Worm (Caenorhabditis elegans) whole organism, L4 larva: ENCODE data around the gene Y37D8A.16.
A peak's percentile ranks its signal among the peaks of the same experiment; 100 is the strongest.

Experiments
- F10B5.3 ChIP-seq: sonication (generic microtip); optimal IDR thresholded peaks from 2 replicates; lab custom pipeline; 2016; ENCODE audit warnings: mild to moderate bottlenecking, missing genetic modification characterization, missing compliant biosample characterization
- F37D6.2 ChIP-seq: sonication (generic microtip); optimal IDR thresholded peaks from 2 replicates; lab custom pipeline; 2016; ENCODE audit warnings: mild to moderate bottlenecking, missing genetic modification characterization, missing compliant biosample characterization
- F44E2.7 ChIP-seq: fragments of 200-800 bp; sonication (Bioruptor generic); IDR thresholded peaks from 2 replicates; pipeline ENCODE4 v2.1.2; 2022; ENCODE audit warnings: missing genetic modification characterization, missing compliant biosample characterization
- R02D3.7 ChIP-seq: fragments of 150-350 bp; sonication (generic microtip); optimal IDR thresholded peaks from 3 replicates; lab custom pipeline; 2014; ENCODE audit warnings: missing biosample characterization, missing genetic modification characterization
- T26A8.4 ChIP-seq: fragments of 200-800 bp; sonication (Bioruptor generic); IDR thresholded peaks from 2 replicates; pipeline ENCODE4 v1.3.6; 2022; ENCODE audit warnings: missing genetic modification characterization, missing compliant biosample characterization
- Y105C5A.15 ChIP-seq: fragments of 200-800 bp; sonication (Bioruptor generic); IDR thresholded peaks from 2 replicates; pipeline ENCODE4 v1.3.6; 2022; ENCODE audit warnings: missing genetic modification characterization, missing compliant biosample characterization
- aha-1 ChIP-seq: fragments of 150-350 bp; peaks from one replicate; lab custom pipeline; 2014; ENCODE audit warnings: missing biosample characterization, missing genetic modification characterization
- ceh-28 ChIP-seq: fragments of 150-350 bp; optimal IDR thresholded peaks from 2 replicates; lab custom pipeline; 2014; ENCODE audit warnings: missing biosample characterization, missing genetic modification reagents, missing genetic modification characterization
- ctbp-1 ChIP-seq: fragments of 200-800 bp; sonication (Bioruptor generic); IDR thresholded peaks from 2 replicates; pipeline ENCODE4 v1.3.6; 2022; ENCODE audit warnings: missing genetic modification reagents, missing genetic modification characterization, missing compliant biosample characterization
- daf-16 ChIP-seq, 3 experiments: sonication (generic microtip); optimal IDR thresholded peaks; 2 replicates each; lab custom pipeline; 2016 to 2017; ENCODE audit warnings: missing genetic modification characterization in 3 of 3, missing genetic modification reagents in 3 of 3, mild to moderate bottlenecking in 2 of 3, missing compliant biosample characterization in 2 of 3, missing biosample characterization in 1 of 3, moderate library complexity in 1 of 3
- daf-8 ChIP-seq: fragments of 200-800 bp; sonication (Bioruptor generic); IDR thresholded peaks from 2 replicates; pipeline ENCODE4 v1.3.6; 2022; ENCODE audit warnings: missing genetic modification characterization, missing compliant biosample characterization
- dmd-6 ChIP-seq: fragments of 200-800 bp; sonication (Bioruptor generic); IDR thresholded peaks from 2 replicates; pipeline ENCODE4 v1.3.6; 2022; ENCODE audit warnings: missing genetic modification reagents, missing genetic modification characterization, missing compliant biosample characterization
- dmd-9 ChIP-seq: fragments of 200-800 bp; sonication (Bioruptor generic); IDR thresholded peaks from 2 replicates; pipeline ENCODE4 v1.3.6; 2022; ENCODE audit warnings: missing genetic modification reagents, missing genetic modification characterization, missing compliant biosample characterization
- dve-1 ChIP-seq: sonication (generic microtip); optimal IDR thresholded peaks from 2 replicates; lab custom pipeline; 2017; ENCODE audit warnings: antibody characterized with exemption, mild to moderate bottlenecking, missing genetic modification characterization, missing compliant biosample characterization; ENCODE audit not compliant: insufficient read depth
- egl-43 ChIP-seq: fragments of 200-800 bp; sonication (Bioruptor generic); IDR thresholded peaks from 2 replicates; pipeline ENCODE4 v1.3.6; 2022; ENCODE audit warnings: missing genetic modification reagents, missing genetic modification characterization, missing compliant biosample characterization
- hif-1 ChIP-seq, 2 experiments: sonication (generic microtip); optimal IDR thresholded peaks; 2 replicates each; lab custom pipeline; 2016 to 2017; ENCODE audit warnings: missing compliant biosample characterization in 2 of 2, missing genetic modification characterization in 2 of 2, missing genetic modification reagents in 2 of 2, missing genotype in 2 of 2, mild to moderate bottlenecking in 1 of 2
- hlh-11 ChIP-seq: fragments of 200-800 bp; sonication (Bioruptor generic); optimal IDR thresholded peaks from 2 replicates; lab custom pipeline; 2018; ENCODE audit warnings: mild to moderate bottlenecking, missing genetic modification characterization, missing compliant biosample characterization
- hlh-30 ChIP-seq: sonication (generic microtip); optimal IDR thresholded peaks from 2 replicates; lab custom pipeline; 2017; ENCODE audit warnings: antibody characterized with exemption, mild to moderate bottlenecking, missing genetic modification characterization, missing compliant biosample characterization; ENCODE audit not compliant: insufficient read depth
- hmg-1.1 ChIP-seq: fragments of 200-800 bp; sonication (Bioruptor generic); IDR thresholded peaks from 2 replicates; pipeline ENCODE4 v1.3.6; 2022; ENCODE audit warnings: missing genetic modification reagents, missing genetic modification characterization, missing compliant biosample characterization
- jun-1 ChIP-seq: fragments of 150-350 bp; optimal IDR thresholded peaks from 2 replicates; lab custom pipeline; 2014; ENCODE audit warnings: missing biosample characterization, missing genetic modification reagents, missing genetic modification characterization
- lin-1 ChIP-seq: fragments of 200-800 bp; sonication (Bioruptor generic); IDR thresholded peaks from 2 replicates; pipeline ENCODE4 v1.3.6; 2022; ENCODE audit warnings: missing genetic modification reagents, missing genetic modification characterization, missing compliant biosample characterization
- lin-13 ChIP-seq: fragments of 150-350 bp; optimal IDR thresholded peaks from 2 replicates; lab custom pipeline; 2014; ENCODE audit warnings: missing biosample characterization, missing genetic modification reagents, missing genetic modification characterization
- lin-15B ChIP-seq: fragments of 150-350 bp; sonication (generic microtip); optimal IDR thresholded peaks from 3 replicates; lab custom pipeline; 2014; ENCODE audit warnings: missing biosample characterization, missing genetic modification characterization
- lin-38 ChIP-seq: fragments of 200-800 bp; sonication (Bioruptor generic); IDR thresholded peaks from 2 replicates; pipeline ENCODE4 v1.3.6; 2022; ENCODE audit warnings: missing genetic modification reagents, missing genetic modification characterization, missing compliant biosample characterization
- lsy-2 ChIP-seq, 2 experiments: fragments of 150-350 bp in 1 of 2; sonication (generic microtip) in 1 of 2; optimal IDR thresholded peaks; 2 replicates each; lab custom pipeline; 2014 to 2017; ENCODE audit warnings: missing biosample characterization in 2 of 2, missing genetic modification characterization in 2 of 2
- mep-1 ChIP-seq: fragments of 150-350 bp; sonication (generic microtip); optimal IDR thresholded peaks from 3 replicates; lab custom pipeline; 2014; ENCODE audit warnings: missing biosample characterization, missing genetic modification characterization
- mes-2 ChIP-seq: sonication (generic microtip); optimal IDR thresholded peaks from 2 replicates; lab custom pipeline; 2016; ENCODE audit warnings: missing genotype, mild to moderate bottlenecking, missing genetic modification characterization, missing compliant biosample characterization; ENCODE audit not compliant: poor library complexity, severe bottlenecking
- nhr-102 ChIP-seq: sonication (generic microtip); optimal IDR thresholded peaks from 2 replicates; lab custom pipeline; 2016; ENCODE audit warnings: mild to moderate bottlenecking, missing genetic modification characterization, moderate library complexity, missing compliant biosample characterization
- nhr-237 ChIP-seq: sonication (generic microtip); optimal IDR thresholded peaks from 2 replicates; lab custom pipeline; 2017; ENCODE audit warnings: missing biosample characterization, missing genetic modification characterization
- nhr-25 ChIP-seq: sonication (generic microtip); optimal IDR thresholded peaks from 2 replicates; lab custom pipeline; 2017; ENCODE audit warnings: missing genetic modification characterization, mild to moderate bottlenecking, missing compliant biosample characterization, antibody characterized with exemption, moderate library complexity, borderline replicate concordance; ENCODE audit not compliant: insufficient read depth
- nhr-28 ChIP-seq: fragments of 150-350 bp; optimal IDR thresholded peaks from 2 replicates; lab custom pipeline; 2014; ENCODE audit warnings: missing biosample characterization, missing genetic modification characterization
- nhr-41 ChIP-seq: fragments of 200-800 bp; sonication (Bioruptor generic); IDR thresholded peaks from 2 replicates; pipeline ENCODE4 v1.3.6; 2022; ENCODE audit warnings: missing genetic modification reagents, missing genetic modification characterization, missing compliant biosample characterization
- nhr-48 ChIP-seq: sonication (generic microtip); optimal IDR thresholded peaks from 2 replicates; lab custom pipeline; 2016; ENCODE audit warnings: mild to moderate bottlenecking, missing genetic modification characterization, missing compliant biosample characterization
- nhr-6 ChIP-seq: fragments of 150-350 bp; optimal IDR thresholded peaks from 2 replicates; lab custom pipeline; 2014; ENCODE audit warnings: missing biosample characterization, missing genetic modification characterization
- nhr-76 ChIP-seq: fragments of 150-350 bp; optimal IDR thresholded peaks from 2 replicates; lab custom pipeline; 2014; ENCODE audit warnings: missing biosample characterization, missing genetic modification characterization
- nhr-77 ChIP-seq: fragments of 150-350 bp; optimal IDR thresholded peaks from 2 replicates; lab custom pipeline; 2014; ENCODE audit warnings: missing biosample characterization, missing genetic modification characterization
- pha-4 ChIP-seq, 2 experiments: fragments of 150-350 bp in 1 of 2; fragments of 200-800 bp in 1 of 2; sonication (Bioruptor generic) in 1 of 2; IDR thresholded peaks in 1 of 2; optimal IDR thresholded peaks in 1 of 2; 2 replicates each; pipeline versions ENCODE4 v1.3.6 to Lab custom; 2014 to 2022; ENCODE audit warnings: missing genetic modification characterization in 2 of 2, missing genetic modification reagents in 2 of 2, missing biosample characterization in 1 of 2, missing compliant biosample characterization in 1 of 2
- php-3 ChIP-seq: fragments of 200-800 bp; sonication (Bioruptor generic); IDR thresholded peaks from 2 replicates; pipeline ENCODE4 v1.3.6; 2022; ENCODE audit warnings: missing genetic modification reagents, missing genetic modification characterization, missing compliant biosample characterization
- rbr-2 ChIP-seq: sonication (generic microtip); optimal IDR thresholded peaks from 2 replicates; lab custom pipeline; 2016; ENCODE audit warnings: missing genotype, missing genetic modification characterization, missing compliant biosample characterization
- sdz-12 ChIP-seq: fragments of 200-800 bp; sonication (Bioruptor generic); optimal IDR thresholded peaks from 2 replicates; lab custom pipeline; 2018; ENCODE audit warnings: mild to moderate bottlenecking, missing genetic modification characterization, missing compliant biosample characterization
- snpc-1.2 ChIP-seq: fragments of 200-800 bp; sonication (Bioruptor generic); IDR thresholded peaks from 2 replicates; pipeline ENCODE4 v1.3.6; 2022; ENCODE audit warnings: missing genetic modification reagents, missing genetic modification characterization, missing compliant biosample characterization
- unc-62 ChIP-seq, 3 experiments: fragments of 150-350 bp in 1 of 3; sonication (generic microtip); optimal IDR thresholded peaks in 2 of 3; peaks in 1 of 3; 1 replicate in 1 of 3; 2 replicates in 2 of 3; lab custom pipeline; 2014 to 2017; ENCODE audit warnings: missing biosample characterization in 3 of 3, missing genetic modification characterization in 3 of 3, missing genetic modification reagents in 3 of 3, missing genotype in 1 of 3
- zfp-3 ChIP-seq: fragments of 200-800 bp; sonication (Bioruptor generic); conservative IDR thresholded peaks from 2 replicates; pipeline ENCODE4 v1.3.6; 2022; ENCODE audit warnings: missing genetic modification reagents, missing genetic modification characterization, missing compliant biosample characterization

Gene Y37D8A.16

ce11 chrIII:12934417-12934816 lies 15.9 kb upstream of the Y37D8A.16 start, which contains the start of gene epg-3:
epg-3 (plus strand) TSS chrIII:12934717.
- peak in 1 of 2 experiments; percentile 44 for TF ChIP-seq unc-62 (GFP tag; optimal IDR thresholded peaks at IDR 0.05 in 1 of 2; lab: Kevin White, UChicago)
- no peak for TF ChIP-seq unc-62 (tag; optimal IDR thresholded peaks at IDR 0.05; lab: Kevin White, UChicago)
- no peak for TF ChIP-seq lsy-2 (tag; optimal IDR thresholded peaks at IDR 0.05; lab: Kevin White, UChicago)
- TF ChIP-seq aha-1 (tag; lab: Kevin White, UChicago), result peak; percentile 72

ce11 chrIII:12932776-12933175 lies 14.3 kb upstream of the Y37D8A.16 start:
- no peak for TF ChIP-seq daf-8 (GFP tag; lab: Robert Waterston, UW)
- no peak for TF ChIP-seq F44E2.7 (GFP tag; lab: Robert Waterston, UW)
- TF ChIP-seq nhr-76, result no peak
- no peak for TF ChIP-seq nhr-25 (tag; lab: Kevin White, UChicago)
- no peak for TF ChIP-seq hlh-11 (tag; lab: Kevin White, UChicago)
- no peak for TF ChIP-seq R02D3.7 (tag; lab: Kevin White, UChicago)
- no peak for TF ChIP-seq daf-16 (GFP tag; optimal IDR thresholded peaks at IDR 0.05; lab: Kevin White, UChicago)
- TF ChIP-seq daf-16 (tag; optimal IDR thresholded peaks at IDR 0.05; lab: Kevin White, UChicago), result peak; percentile 23
- peak; percentile 66; the same call in 1 of the 2 replicates for TF ChIP-seq php-3 (GFP tag; lab: Robert Waterston, UW)

ce11 chrIII:12931786-12932427 lies 13.4 kb upstream of the Y37D8A.16 start, which contains the start of gene rbm-7:
rbm-7 (minus strand) TSS chrIII:12931867.
- TF ChIP-seq egl-43 (GFP tag; lab: Robert Waterston, UW), result 0 out of 2 replicates have a peak, but pooled peaks have one; percentile 30
- TF ChIP-seq mes-2 (tag; lab: Kevin White, UChicago), result peak; percentile 60
- TF ChIP-seq jun-1, result peak; percentile 53
- no peak for TF ChIP-seq nhr-48 (tag; lab: Kevin White, UChicago)
- peak; percentile 48 for TF ChIP-seq nhr-102 (tag; lab: Kevin White, UChicago)
- TF ChIP-seq zfp-3 (GFP tag; lab: Robert Waterston, UW), result 0 out of 2 replicates have a peak, but pooled peaks have one; percentile 69
- TF ChIP-seq ceh-28, result no peak
- TF ChIP-seq daf-8 (GFP tag; lab: Robert Waterston, UW), result no peak
- peak; percentile 62 for TF ChIP-seq dve-1 (tag; lab: Kevin White, UChicago)
- TF ChIP-seq rbr-2, result peak; percentile 62
- peak; percentile 20 for TF ChIP-seq nhr-28 (tag; lab: Kevin White, UChicago)
- peak; percentile 54 for TF ChIP-seq dmd-6 (GFP tag; lab: Robert Waterston, UW)
- TF ChIP-seq lin-38 (GFP tag; lab: Robert Waterston, UW), result peak; percentile 75
- peak; percentile 75 for TF ChIP-seq mep-1 (tag; lab: Kevin White, UChicago)
- TF ChIP-seq dmd-9 (GFP tag; lab: Robert Waterston, UW), result no peak
- no peak for TF ChIP-seq lin-15B
- TF ChIP-seq nhr-237 (tag; lab: Kevin White, UChicago), result no peak
- TF ChIP-seq ctbp-1 (GFP tag; lab: Robert Waterston, UW), result 0 out of 2 replicates have a peak, but pooled peaks have one; percentile 47
- TF ChIP-seq hif-1 (tag; optimal IDR thresholded peaks at IDR 0.05; lab: Kevin White, UChicago), result peak in 1 of 2 experiments; percentile 32
- TF ChIP-seq nhr-41, result no peak
- TF ChIP-seq snpc-1.2, result no peak
- peak; percentile 25 for TF ChIP-seq nhr-77 (tag; lab: Kevin White, UChicago)
- TF ChIP-seq lin-1, result no peak
- TF ChIP-seq pha-4 (GFP tag; IDR thresholded peaks at IDR 0.05; lab: Robert Waterston, UW), result no peak
- TF ChIP-seq pha-4 (tag; optimal IDR thresholded peaks at IDR 0.05; lab: Kevin White, UChicago), result no peak
- TF ChIP-seq hmg-1.1 (GFP tag; lab: Robert Waterston, UW), result peak; percentile 67
- peak; percentile 12 to 88 for TF ChIP-seq lsy-2 (tag; optimal IDR thresholded peaks at IDR 0.05; lab: Kevin White, UChicago)
- peak; percentile 30 for TF ChIP-seq F37D6.2 (tag; lab: Kevin White, UChicago)
- TF ChIP-seq nhr-6 (tag; lab: Kevin White, UChicago), result peak; percentile 60
- peak; percentile 47 for TF ChIP-seq lin-13
- TF ChIP-seq F10B5.3 (tag; lab: Kevin White, UChicago), result no peak
- TF ChIP-seq sdz-12 (GFP tag; lab: Kevin White, UChicago), result no peak
- TF ChIP-seq hlh-11 (tag; lab: Kevin White, UChicago), result peak; percentile 56
- TF ChIP-seq Y105C5A.15 (GFP tag; lab: Robert Waterston, UW), result no peak
- TF ChIP-seq T26A8.4 (GFP tag; lab: Robert Waterston, UW), result peak; percentile 79
- peak; percentile 49 for TF ChIP-seq hlh-30 (tag; lab: Kevin White, UChicago)
